Fruit fly (Drosophila melanogaster) whole organism, pupa: ENCODE results near the gene Osi12.

Experiments used
- CG13204 ChIP-seq: fragments of 200-800 bp; sonication (Bioruptor generic); optimal IDR thresholded peaks from 2 replicates; lab custom pipeline; 2018; ENCODE audit warnings: missing biosample characterization, mild to moderate bottlenecking, missing genetic modification characterization, moderate library complexity
- CG15710 ChIP-seq: fragments of 200-800 bp; sonication (Bioruptor generic); optimal IDR thresholded peaks from 2 replicates; lab custom pipeline; 2018; ENCODE audit warnings: missing biosample characterization, mild to moderate bottlenecking, missing genetic modification characterization, moderate library complexity
- CG32121 ChIP-seq: fragments of 200-800 bp; sonication (Bioruptor generic); IDR thresholded peaks from 2 replicates; pipeline ENCODE4 v1.3.6; 2022; ENCODE audit warnings: missing biosample characterization, missing genetic modification characterization
- CG8159 ChIP-seq: fragments of 200-800 bp; sonication (Bioruptor generic); optimal IDR thresholded peaks from 3 replicates; lab custom pipeline; 2018; ENCODE audit warnings: missing biosample characterization, mild to moderate bottlenecking, missing genetic modification characterization, moderate library complexity
- EcR ChIP-seq: fragments of 200-800 bp; sonication (Bioruptor generic); optimal IDR thresholded peaks from 3 replicates; lab custom pipeline; 2019; ENCODE audit warnings: missing biosample characterization, missing genetic modification characterization, mild to moderate bottlenecking, moderate library complexity, missing genetic modification reagents
- Pif1A ChIP-seq: fragments of 200-800 bp; sonication (Bioruptor generic); optimal IDR thresholded peaks from 3 replicates; lab custom pipeline; 2016; ENCODE audit warnings: missing biosample characterization, missing genetic modification characterization
- Pif1B ChIP-seq: fragments of 200-800 bp; sonication (Bioruptor generic); optimal IDR thresholded peaks from 3 replicates; lab custom pipeline; 2016; ENCODE audit warnings: missing biosample characterization, missing genetic modification characterization
- fd96Ca ChIP-seq: fragments of 200-800 bp; sonication (Bioruptor generic); IDR thresholded peaks from 3 replicates; pipeline ENCODE4 v1.3.6; 2022; ENCODE audit warnings: missing biosample characterization, missing genetic modification characterization

DNA sequence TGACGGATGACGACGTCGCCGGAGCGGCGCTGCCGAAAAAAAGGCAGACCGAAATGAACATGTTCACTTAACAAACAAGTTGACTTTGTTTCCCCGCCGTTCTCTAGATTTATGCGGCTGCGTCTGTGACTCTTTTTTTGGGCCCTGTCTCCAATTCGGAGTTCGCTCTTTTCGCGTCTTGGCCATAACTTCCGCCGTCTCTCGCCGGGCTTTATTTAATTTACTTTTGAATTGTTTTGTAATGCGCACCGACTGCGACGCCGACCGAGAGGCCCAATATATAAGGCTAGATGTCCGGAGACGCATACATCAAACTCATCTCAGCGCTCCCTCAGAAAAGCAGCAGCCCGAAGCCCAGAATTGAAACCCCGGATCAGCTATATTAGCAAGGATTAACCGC lies 20.5 kb downstream of the Osi12 start, which contains the start of gene Osi14:
- TF ChIP-seq CG15710 (tag; lab: Kevin White, UChicago) (no peak), Pif1B (no peak), Pif1A (GFP tag; lab: Kevin White, UChicago) (no peak), EcR (GFP tag; lab: Kevin White, UChicago) (no peak), fd96Ca (GFP tag; lab: Robert Waterston, UW) (no peak), CG13204 (GFP tag; lab: Kevin White, UChicago) (no peak), CG8159 (no peak), CG32121 (GFP tag; lab: Robert Waterston, UW) (no peak)
